Fruit fly (Drosophila melanogaster): ENCODE data around the gene Atet.

Gene Atet

dm6 chr2L:4350683-4351324 lies 17.1 kb downstream of the Atet start (continued):
- no peak for TF ChIP-seq Eip74EF (GFP tag; optimal IDR thresholded peaks at IDR 0.05)
- peak; percentile 60 for TF ChIP-seq CG30403 (GFP tag; optimal IDR thresholded peaks at IDR 0.05)
- TF ChIP-seq CG12391 (tag; optimal IDR thresholded peaks at IDR 0.05), result peak; percentile 88
- peak; percentile 9 for TF ChIP-seq CG1529 (GFP tag; optimal IDR thresholded peaks at IDR 0.05)
- no peak for TF ChIP-seq Bteb2 (GFP tag; optimal IDR thresholded peaks at IDR 0.05)
- TF ChIP-seq tll (GFP tag; optimal IDR thresholded peaks at IDR 0.05), result peak in 1 of 2 experiments; percentile 41
- TF ChIP-seq HmgD (GFP tag; optimal IDR thresholded peaks at IDR 0.05), result no peak
- peak; percentile 24 to 58 for TF ChIP-seq dpn (GFP tag; optimal IDR thresholded peaks at IDR 0.05)
- 0 out of 2 replicates have a peak, but pooled peaks have one; percentile 14 for TF ChIP-seq danr (GFP tag; IDR thresholded peaks at IDR 0.05)
- no peak for TF ChIP-seq Hand (GFP tag; optimal IDR thresholded peaks at IDR 0.05)
- peak; percentile 73 for TF ChIP-seq nmo (GFP tag; optimal IDR thresholded peaks at IDR 0.05)
- no peak; the same call in 2 of the 3 replicates for TF ChIP-seq CG34422 (GFP tag; IDR thresholded peaks at IDR 0.05)
- peak; percentile 73 for TF ChIP-seq CG10209 (GFP tag; optimal IDR thresholded peaks at IDR 0.05)
- no peak for TF ChIP-seq CG11696 (GFP tag; IDR thresholded peaks at IDR 0.05)
- no peak for TF ChIP-seq eve (GFP tag; optimal IDR thresholded peaks at IDR 0.05)
- peak; percentile 54 for TF ChIP-seq Ssrp (tag; optimal IDR thresholded peaks at IDR 0.05)
- 0 out of 2 replicates have a peak, but pooled peaks have one; percentile 32 for TF ChIP-seq crol (GFP tag; IDR thresholded peaks at IDR 0.05)
- TF ChIP-seq Side (GFP tag; optimal IDR thresholded peaks at IDR 0.05), result peak; percentile 66
- TF ChIP-seq CG10543 (GFP tag; optimal IDR thresholded peaks at IDR 0.05), result no peak
- TF ChIP-seq lov (optimal IDR thresholded peaks at IDR 0.05), result no peak
- no peak for TF ChIP-seq lov (GFP tag; IDR thresholded peaks at IDR 0.05)
- no peak for TF ChIP-seq CG9932 (GFP tag; IDR thresholded peaks at IDR 0.05)
- no peak for TF ChIP-seq schlank (tag; optimal IDR thresholded peaks at IDR 0.05)
- TF ChIP-seq CG34376 (GFP tag; optimal IDR thresholded peaks at IDR 0.05), result no peak
- no peak for TF ChIP-seq sc (optimal IDR thresholded peaks at IDR 0.05)
- peak; percentile 25 for TF ChIP-seq sc (GFP tag; optimal IDR thresholded peaks at IDR 0.05)
- TF ChIP-seq bab2 (GFP tag; optimal IDR thresholded peaks at IDR 0.05), result peak; percentile 62
- TF ChIP-seq chinmo (GFP tag; IDR thresholded peaks at IDR 0.05; ENCODE audit: partially characterized antibody), result no peak
- TF ChIP-seq CG14710 (tag; optimal IDR thresholded peaks at IDR 0.05), result peak; percentile 89
- TF ChIP-seq Asciz (GFP tag; optimal IDR thresholded peaks at IDR 0.05), result no peak
- no peak for TF ChIP-seq CG31388 (GFP tag; optimal IDR thresholded peaks at IDR 0.05)
- TF ChIP-seq CG6254 (GFP tag; optimal IDR thresholded peaks at IDR 0.05), result peak; percentile 71
- TF ChIP-seq CG4282 (GFP tag; optimal IDR thresholded peaks at IDR 0.05), result no peak
- TF ChIP-seq CG16779 (GFP tag; IDR thresholded peaks at IDR 0.05), result no peak
- TF ChIP-seq CG2712 (tag; optimal IDR thresholded peaks at IDR 0.05), result peak; percentile 93
- peak in 1 of 2 experiments; percentile 61 for TF ChIP-seq Hr51 (GFP tag; optimal IDR thresholded peaks at IDR 0.05)
- no peak for TF ChIP-seq CG12659 (GFP tag; optimal IDR thresholded peaks at IDR 0.05)
- TF ChIP-seq CG7556 (GFP tag; optimal IDR thresholded peaks at IDR 0.05), result peak; percentile 71
- peak; percentile 9 for TF ChIP-seq ind (GFP tag; optimal IDR thresholded peaks at IDR 0.05)
- TF ChIP-seq chm (GFP tag; IDR thresholded peaks at IDR 0.05), result peak; percentile 23; the same call in 1 of the 2 replicates
- TF ChIP-seq Doc2 (GFP tag; IDR thresholded peaks at IDR 0.05), result no peak
- TF ChIP-seq slou (GFP tag; optimal IDR thresholded peaks at IDR 0.05), result no peak
- peak; percentile 59 for TF ChIP-seq CG8089 (GFP tag; optimal IDR thresholded peaks at IDR 0.05)
- TF ChIP-seq gem (tag; optimal IDR thresholded peaks at IDR 0.05), result peak; percentile 87
- peak; percentile 82 for TF ChIP-seq fd102C (GFP tag; optimal IDR thresholded peaks at IDR 0.05)
- TF ChIP-seq Bgb (GFP tag; IDR thresholded peaks at IDR 0.05; ENCODE audit: partially characterized antibody), result no peak
- peak; percentile 48; the same call in 1 of the 2 replicates for TF ChIP-seq ranshi (GFP tag; IDR thresholded peaks at IDR 0.05)
- peak; percentile 55 for TF ChIP-seq Blimp-1 (GFP tag; optimal IDR thresholded peaks at IDR 0.05)
- TF ChIP-seq jigr1 (GFP tag; IDR thresholded peaks at IDR 0.05), result no peak

Data from whole organism, embryonic.